Fruit fly (Drosophila melanogaster) whole organism, embryonic: ENCODE measurements around the gene CG3348.
A peak's percentile ranks its signal among the peaks of the same experiment; 100 is the strongest.

Experiments used
- ATbp ChIP-seq: fragments of 200-800 bp; sonication (Bioruptor generic); optimal IDR thresholded peaks from 2 replicates; lab custom pipeline; 2017; ENCODE audit warnings: missing biosample characterization, mild to moderate bottlenecking, missing genetic modification characterization, missing genetic modification reagents
- CG10209 ChIP-seq: fragments of 200-800 bp; sonication (Bioruptor generic); optimal IDR thresholded peaks from 3 replicates; lab custom pipeline; 2017; ENCODE audit warnings: missing biosample characterization, mild to moderate bottlenecking, missing genetic modification characterization, missing genetic modification reagents
- CG10979 ChIP-seq: fragments of 200-800 bp; sonication (Bioruptor generic); optimal IDR thresholded peaks from 2 replicates; lab custom pipeline; 2018; ENCODE audit warnings: missing biosample characterization, mild to moderate bottlenecking, missing genetic modification characterization, moderate library complexity
- CG11085 ChIP-seq: fragments of 200-800 bp; sonication (Bioruptor generic); IDR thresholded peaks from 2 replicates; pipeline ENCODE4 v1.3.6; 2022; ENCODE audit warnings: missing biosample characterization, missing genetic modification characterization
- CG11696 ChIP-seq: fragments of 200-800 bp; sonication (Bioruptor generic); IDR thresholded peaks from 2 replicates; pipeline ENCODE4 v1.3.6; 2022; ENCODE audit warnings: missing biosample characterization, missing genetic modification characterization
- CG13287 ChIP-seq: fragments of 200-800 bp; sonication (Bioruptor generic); IDR thresholded peaks from 2 replicates; pipeline ENCODE4 v1.3.6; 2022; ENCODE audit warnings: missing biosample characterization, missing genetic modification characterization; ENCODE audit not compliant: partially characterized antibody
- CG17186 ChIP-seq: fragments of 200-800 bp; sonication (Bioruptor generic); optimal IDR thresholded peaks from 3 replicates; lab custom pipeline; 2017; ENCODE audit warnings: missing biosample characterization, missing genetic modification reagents, missing genetic modification characterization
- CG17829 ChIP-seq: fragments of 200-800 bp; optimal IDR thresholded peaks from 2 replicates; lab custom pipeline; 2019; ENCODE audit warnings: missing biosample characterization, mild to moderate bottlenecking, missing genetic modification characterization, moderate library complexity
- CG17912 ChIP-seq: fragments of 200-800 bp; sonication (Bioruptor generic); optimal IDR thresholded peaks from 2 replicates; lab custom pipeline; 2018; ENCODE audit warnings: missing biosample characterization, mild to moderate bottlenecking, missing genetic modification characterization
- CG18262 ChIP-seq: fragments of 200-800 bp; optimal IDR thresholded peaks from 3 replicates; lab custom pipeline; 2019; ENCODE audit warnings: missing biosample characterization, mild to moderate bottlenecking, missing genetic modification characterization, moderate library complexity
- CG1832 ChIP-seq: fragments of 200-800 bp; sonication (Bioruptor generic); optimal IDR thresholded peaks from 2 replicates; lab custom pipeline; 2017; ENCODE audit warnings: missing biosample characterization, mild to moderate bottlenecking, missing genetic modification characterization, inconsistent platforms
- CG2199 ChIP-seq: fragments of 200-800 bp; sonication (Bioruptor generic); IDR thresholded peaks from 3 replicates; pipeline ENCODE4 v1.3.6; 2022; ENCODE audit warnings: missing biosample characterization, missing genetic modification characterization
- CG2202 ChIP-seq: fragments of 200-800 bp; sonication (Bioruptor generic); optimal IDR thresholded peaks from 2 replicates; lab custom pipeline; 2018; ENCODE audit warnings: missing biosample characterization, mild to moderate bottlenecking, missing genetic modification characterization
- CG31441 ChIP-seq: fragments of 200-800 bp; sonication (Bioruptor generic); IDR thresholded peaks from 2 replicates; pipeline ENCODE4 v1.3.6; 2022; ENCODE audit warnings: missing biosample characterization, missing genetic modification characterization
- CG4282 ChIP-seq: fragments of 200-800 bp; sonication (Bioruptor generic); optimal IDR thresholded peaks from 2 replicates; lab custom pipeline; 2016; ENCODE audit warnings: missing biosample characterization, missing genetic modification characterization
- CG4730 ChIP-seq: fragments of 200-800 bp; sonication (Bioruptor generic); IDR thresholded peaks from 2 replicates; pipeline ENCODE4 v1.3.6; 2022; ENCODE audit warnings: missing biosample characterization, missing genetic modification characterization
- CG4820 ChIP-seq: fragments of 200-800 bp; sonication (Bioruptor generic); optimal IDR thresholded peaks from 3 replicates; lab custom pipeline; 2016; ENCODE audit warnings: missing biosample characterization, missing genetic modification characterization
- CG5953 ChIP-seq: fragments of 200-800 bp; sonication (Bioruptor generic); IDR thresholded peaks from 2 replicates; pipeline ENCODE4 v1.3.6; 2022; ENCODE audit warnings: missing biosample characterization, missing genetic modification characterization
- CG6765 ChIP-seq: fragments of 200-800 bp; sonication (Bioruptor generic); optimal IDR thresholded peaks from 3 replicates; lab custom pipeline; 2017; ENCODE audit warnings: missing biosample characterization, mild to moderate bottlenecking, missing genetic modification characterization
- CG7987 ChIP-seq: fragments of 200-800 bp; sonication (Bioruptor generic); optimal IDR thresholded peaks from 2 replicates; lab custom pipeline; 2018; ENCODE audit warnings: missing biosample characterization, mild to moderate bottlenecking, missing genetic modification characterization, moderate library complexity
- CG8388 ChIP-seq: fragments of 200-800 bp; sonication (Bioruptor generic); optimal IDR thresholded peaks from 2 replicates; lab custom pipeline; 2019; ENCODE audit warnings: missing biosample characterization, mild to moderate bottlenecking, missing genetic modification characterization, moderate library complexity
- Chrac-16 ChIP-seq: fragments of 200-800 bp; sonication (Bioruptor generic); optimal IDR thresholded peaks from 3 replicates; lab custom pipeline; 2016; ENCODE audit warnings: missing biosample characterization, missing genetic modification characterization
- CkIIα-i1 ChIP-seq: fragments of 200-800 bp; sonication (Bioruptor generic); IDR thresholded peaks from 2 replicates; pipeline ENCODE4 v1.3.6; 2022; ENCODE audit warnings: missing biosample characterization, missing genetic modification characterization
- HHEX ChIP-seq: fragments of 200-800 bp; sonication (Bioruptor generic); optimal IDR thresholded peaks from 3 replicates; lab custom pipeline; 2017; ENCODE audit warnings: missing biosample characterization, mild to moderate bottlenecking, missing genetic modification characterization, missing genetic modification reagents
- HLH3B ChIP-seq: fragments of 200-800 bp; sonication (Bioruptor generic); IDR thresholded peaks from 2 replicates; pipeline ENCODE4 v1.3.6; 2022; ENCODE audit warnings: missing biosample characterization, missing genetic modification characterization
- HmgD ChIP-seq: fragments of 200-800 bp; sonication (Bioruptor generic); optimal IDR thresholded peaks from 3 replicates; lab custom pipeline; 2016; ENCODE audit warnings: missing biosample characterization, missing genetic modification characterization
- Hr39 ChIP-seq: fragments of >200 bp; optimal IDR thresholded peaks from 2 replicates; lab custom pipeline; 2017
- Hsf ChIP-seq: fragments of 200-800 bp; sonication (Bioruptor generic); optimal IDR thresholded peaks from 3 replicates; lab custom pipeline; 2016; ENCODE audit warnings: missing biosample characterization, missing genetic modification characterization
- Med ChIP-seq: fragments of 200-800 bp; sonication (Bioruptor generic); peaks from one replicate; lab custom pipeline; 2016; ENCODE audit warnings: missing biosample characterization, missing genetic modification characterization, mild to moderate bottlenecking, inconsistent platforms, moderate library complexity
- Mes4 ChIP-seq: fragments of 200-800 bp; sonication (Bioruptor generic); optimal IDR thresholded peaks from 2 replicates; lab custom pipeline; 2016; ENCODE audit warnings: missing biosample characterization, missing genetic modification characterization
- Mrtf ChIP-seq: fragments of 200-800 bp; sonication (Bioruptor generic); IDR thresholded peaks from 3 replicates; pipeline ENCODE4 v1.3.6; 2022; ENCODE audit warnings: missing biosample characterization, missing genetic modification characterization
- Neu2 ChIP-seq: fragments of 200-800 bp; sonication (Bioruptor generic); optimal IDR thresholded peaks from 3 replicates; lab custom pipeline; 2016; ENCODE audit warnings: missing biosample characterization, missing genetic modification characterization, borderline replicate concordance
- Ravus ChIP-seq: fragments of 200-800 bp; sonication (Bioruptor generic); IDR thresholded peaks from 2 replicates; pipeline ENCODE4 v1.3.6; 2022; ENCODE audit warnings: missing biosample characterization, missing genetic modification characterization
- Rx ChIP-seq: fragments of 200-800 bp; sonication (Bioruptor generic); IDR thresholded peaks from 2 replicates; pipeline ENCODE4 v1.3.6; 2022; ENCODE audit warnings: missing biosample characterization, missing genetic modification characterization
- Sox100B ChIP-seq: fragments of 200-800 bp; sonication (Bioruptor generic); optimal IDR thresholded peaks from 3 replicates; lab custom pipeline; 2018; ENCODE audit warnings: missing biosample characterization, mild to moderate bottlenecking, missing genetic modification characterization
- TFAM ChIP-seq: fragments of 200-800 bp; sonication (Bioruptor generic); optimal IDR thresholded peaks from 2 replicates; lab custom pipeline; 2017; ENCODE audit warnings: missing biosample characterization, missing genetic modification characterization, inconsistent platforms
- Xbp1 ChIP-seq: fragments of 200-800 bp; sonication (Bioruptor generic); optimal IDR thresholded peaks from 3 replicates; lab custom pipeline; 2016; ENCODE audit warnings: missing biosample characterization, mild to moderate bottlenecking, missing genetic modification characterization
- chm ChIP-seq: fragments of 200-800 bp; sonication (Bioruptor generic); IDR thresholded peaks from 2 replicates; pipeline ENCODE4 v1.3.6; 2022; ENCODE audit warnings: missing biosample characterization, missing genetic modification characterization
- ci ChIP-seq: fragments of 200-800 bp; sonication (Bioruptor generic); IDR thresholded peaks from 3 replicates; pipeline ENCODE4 v1.3.6; 2022; ENCODE audit warnings: missing biosample characterization, missing genetic modification characterization
- en ChIP-seq: fragments of 200-800 bp; sonication (Bioruptor generic); optimal IDR thresholded peaks from 2 replicates; lab custom pipeline; 2016; ENCODE audit warnings: missing biosample characterization, missing genetic modification characterization
- exex ChIP-seq: fragments of 200-800 bp; sonication (Bioruptor generic); optimal IDR thresholded peaks from 4 replicates; lab custom pipeline; 2018; ENCODE audit warnings: missing biosample characterization, mild to moderate bottlenecking, missing genetic modification characterization, moderate library complexity
- kah ChIP-seq: fragments of 200-800 bp; sonication (Bioruptor generic); optimal IDR thresholded peaks from 2 replicates; lab custom pipeline; 2018; ENCODE audit warnings: missing biosample characterization, mild to moderate bottlenecking, missing genetic modification characterization
- oc ChIP-seq: fragments of 200-800 bp; sonication (Bioruptor generic); optimal IDR thresholded peaks from 2 replicates; lab custom pipeline; 2018; ENCODE audit warnings: missing biosample characterization, mild to moderate bottlenecking, missing genetic modification characterization, moderate library complexity
- pho ChIP-seq: fragments of 200-800 bp; sonication (Bioruptor generic); optimal IDR thresholded peaks from 2 replicates; lab custom pipeline; 2016; ENCODE audit warnings: missing biosample characterization, missing genetic modification characterization
- pros ChIP-seq: fragments of 200-800 bp; sonication (Bioruptor generic); optimal IDR thresholded peaks from 3 replicates; lab custom pipeline; 2019; ENCODE audit warnings: missing biosample characterization, mild to moderate bottlenecking, missing genetic modification characterization, moderate library complexity
- rib ChIP-seq: fragments of 200-800 bp; sonication (Bioruptor generic); IDR thresholded peaks from 2 replicates; pipeline ENCODE4 v1.3.6; 2022; ENCODE audit warnings: missing biosample characterization, missing genetic modification characterization
- run ChIP-seq: fragments of 200-800 bp; sonication (Bioruptor generic); optimal IDR thresholded peaks from 3 replicates; lab custom pipeline; 2018; ENCODE audit warnings: missing biosample characterization, mild to moderate bottlenecking, missing genetic modification characterization
- seq ChIP-seq: fragments of 200-800 bp; sonication (Bioruptor generic); IDR thresholded peaks from 2 replicates; pipeline ENCODE4 v1.3.6; 2022; ENCODE audit warnings: missing biosample characterization, missing genetic modification characterization
- slou ChIP-seq: fragments of 200-800 bp; sonication (Bioruptor generic); optimal IDR thresholded peaks from 3 replicates; lab custom pipeline; 2016; ENCODE audit warnings: missing biosample characterization, missing genetic modification characterization
- twi ChIP-seq: fragments of 200-800 bp; optimal IDR thresholded peaks from 2 replicates; lab custom pipeline; 2019; ENCODE audit warnings: missing biosample characterization, mild to moderate bottlenecking, missing genetic modification characterization, moderate library complexity
- wor ChIP-seq: fragments of 200-800 bp; sonication (Bioruptor generic); IDR thresholded peaks from 2 replicates; pipeline ENCODE4 v1.3.6; 2022; ENCODE audit warnings: missing biosample characterization, missing genetic modification characterization
- yki ChIP-seq: fragments of >200 bp; optimal IDR thresholded peaks from 3 replicates; lab custom pipeline; 2018
- zfh1 ChIP-seq: fragments of 200-800 bp; sonication (Bioruptor generic); IDR thresholded peaks from 3 replicates; pipeline ENCODE4 v1.3.6; 2022; ENCODE audit warnings: missing biosample characterization, missing genetic modification characterization

The CG3348 gene

DNA sequence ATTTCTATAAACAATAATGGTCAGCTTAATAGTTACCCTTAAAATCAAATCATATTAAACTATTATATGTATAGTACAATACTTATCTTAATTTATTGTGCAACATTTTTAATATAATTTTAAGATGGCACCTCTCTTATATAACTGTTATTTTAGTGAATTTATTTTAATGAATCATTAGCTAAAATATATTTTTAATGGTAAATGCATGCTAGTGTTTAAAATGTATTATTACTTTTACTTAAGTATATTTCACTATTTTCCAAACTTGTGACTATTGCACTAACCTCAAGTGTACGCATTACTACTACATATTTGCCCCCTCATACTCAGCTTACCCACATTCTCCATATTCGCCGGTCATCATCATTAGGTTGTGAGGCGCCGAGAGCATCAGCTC, 45.7 kb downstream of the CG3348 start (continued):
- TF ChIP-seq exex (tag; lab: Kevin White, UChicago) = no peak
- no peak for TF ChIP-seq CG13287 (GFP tag; lab: Robert Waterston, UW)
- TF ChIP-seq CG4820 = peak; percentile 50
- TF ChIP-seq CG6765 (GFP tag; lab: Kevin White, UChicago) = peak; percentile 55
- peak; percentile 90 for TF ChIP-seq CG8388 (GFP tag; lab: Kevin White, UChicago)
- no peak for TF ChIP-seq Mes4 (GFP tag; lab: Kevin White, UChicago)
- TF ChIP-seq CG1832 (GFP tag; lab: Kevin White, UChicago) = no peak
- peak; percentile 89 for TF ChIP-seq run
- no peak for TF ChIP-seq CG2199 (GFP tag; lab: Robert Waterston, UW)
- peak; percentile 78 for TF ChIP-seq twi (tag; lab: Kevin White, UChicago)
- TF ChIP-seq Hsf (GFP tag; lab: Kevin White, UChicago) = peak; percentile 43
- no peak for TF ChIP-seq Hr39 (lab: Kevin White, UChicago)
- no peak for TF ChIP-seq Med (GFP tag; lab: Kevin White, UChicago)
- TF ChIP-seq ci = peak; percentile 59; the same call in 2 of the 3 replicates
- TF ChIP-seq en (GFP tag; lab: Kevin White, UChicago) = no peak
- peak; percentile 46; the same call in 1 of the 3 replicates for TF ChIP-seq zfh1 (GFP tag; lab: Robert Waterston, UW)
- TF ChIP-seq chm (GFP tag; lab: Robert Waterston, UW) = no peak
- TF ChIP-seq CG10209 = peak; percentile 78
- no peak for TF ChIP-seq slou (GFP tag; lab: Kevin White, UChicago)
- no peak for TF ChIP-seq seq (GFP tag; lab: Robert Waterston, UW)
- TF ChIP-seq CG7987 (GFP tag; lab: Kevin White, UChicago) = no peak
- TF ChIP-seq rib (GFP tag; lab: Robert Waterston, UW) = no peak
- TF ChIP-seq Neu2 (GFP tag; lab: Kevin White, UChicago) = no peak
- TF ChIP-seq CG5953 (GFP tag; lab: Robert Waterston, UW) = no peak
- TF ChIP-seq Sox100B (GFP tag; lab: Kevin White, UChicago) = peak; percentile 90
- peak; percentile 53 for TF ChIP-seq ATbp (GFP tag; lab: Kevin White, UChicago)
- TF ChIP-seq HHEX (GFP tag; lab: Kevin White, UChicago) = peak; percentile 59
- no peak for TF ChIP-seq yki (lab: Kevin White, UChicago)
- TF ChIP-seq CkIIα-i1 (GFP tag; lab: Robert Waterston, UW) = no peak
- peak; percentile 93 for TF ChIP-seq CG17829 (tag; lab: Kevin White, UChicago)
- TF ChIP-seq Rx (GFP tag; lab: Robert Waterston, UW) = no peak
- TF ChIP-seq CG17186 (GFP tag; lab: Kevin White, UChicago) = no peak
- no peak for TF ChIP-seq HmgD
- TF ChIP-seq Mrtf (GFP tag; lab: Robert Waterston, UW) = no peak
- TF ChIP-seq CG2202 = peak; percentile 72
- peak; percentile 27; the same call in 1 of the 2 replicates for TF ChIP-seq wor (GFP tag; lab: Robert Waterston, UW)
- peak; percentile 96 for TF ChIP-seq CG31441 (GFP tag; lab: Robert Waterston, UW)
- peak; percentile 35 for TF ChIP-seq pros (GFP tag; lab: Kevin White, UChicago)
- no peak; the same call in 1 of the 2 replicates for TF ChIP-seq Ravus (GFP tag; lab: Robert Waterston, UW)
- TF ChIP-seq CG4282 = no peak
- peak; percentile 91 for TF ChIP-seq CG11696 (GFP tag; lab: Robert Waterston, UW)
- no peak for TF ChIP-seq CG11085 (GFP tag; lab: Robert Waterston, UW)
- TF ChIP-seq oc (tag; lab: Kevin White, UChicago) = peak; percentile 68
- TF ChIP-seq Chrac-16 = peak; percentile 69
- no peak for TF ChIP-seq CG17912 (GFP tag; lab: Kevin White, UChicago)
- TF ChIP-seq pho (GFP tag; lab: Kevin White, UChicago) = no peak
- TF ChIP-seq CG4730 (GFP tag; lab: Robert Waterston, UW) = peak; percentile 31; the same call in 1 of the 2 replicates
- TF ChIP-seq CG18262 (tag; lab: Kevin White, UChicago) = peak; percentile 95
- peak; percentile 89 for TF ChIP-seq CG10979 (tag; lab: Kevin White, UChicago)
- TF ChIP-seq kah (GFP tag; lab: Kevin White, UChicago) = peak; percentile 74
- TF ChIP-seq TFAM (GFP tag; lab: Kevin White, UChicago) = peak; percentile 12
- peak; percentile 69 for TF ChIP-seq HLH3B (GFP tag; lab: Robert Waterston, UW)
- peak; percentile 62 for TF ChIP-seq Xbp1
